Fruit fly (Drosophila melanogaster) Kc167 (cell line): ENCODE measurements around the gene Ca-Ma2d.

ENCODE experiments used
- Myc ChIP-seq: fragments of >200 bp; optimal IDR thresholded peaks from 2 replicates; lab custom pipeline; 2017; ENCODE audit warnings: missing external identifiers
- Sin3A ChIP-seq: fragments of >200 bp; optimal IDR thresholded peaks from 2 replicates; lab custom pipeline; 2018; ENCODE audit warnings: missing external identifiers
- h ChIP-seq: fragments of >200 bp; optimal IDR thresholded peaks from 3 replicates; lab custom pipeline; 2018; ENCODE audit warnings: missing external identifiers
- insv ChIP-seq: fragments of >200 bp; optimal IDR thresholded peaks from 3 replicates; lab custom pipeline; 2018; ENCODE audit warnings: missing external identifiers
- psq ChIP-seq: fragments of >200 bp; optimal IDR thresholded peaks from 2 replicates; lab custom pipeline; 2017; ENCODE audit warnings: missing external identifiers
- ttk ChIP-seq: sonication (Bioruptor generic); optimal IDR thresholded peaks from 2 replicates; lab custom pipeline; 2017; ENCODE audit warnings: missing external identifiers

The Ca-Ma2d gene

dm6 chr2L:16275177-16275808 lies 44.0 kb downstream of the Ca-Ma2d start:
- no peak for TF ChIP-seq Myc (lab: Kevin White, UChicago)
- no peak for TF ChIP-seq psq (lab: Kevin White, UChicago)
- no peak for TF ChIP-seq insv (lab: Kevin White, UChicago)
- TF ChIP-seq Sin3A, result no peak
- no peak for TF ChIP-seq ttk (lab: Kevin White, UChicago)
- TF ChIP-seq h (lab: Kevin White, UChicago), result no peak

- TF ChIP-seq psq (lab: Kevin White, UChicago), result no peak
- no peak for TF ChIP-seq Sin3A
- TF ChIP-seq h (lab: Kevin White, UChicago), result no peak
- TF ChIP-seq insv (lab: Kevin White, UChicago), result no peak
- no peak for TF ChIP-seq Myc (lab: Kevin White, UChicago)
- no peak for TF ChIP-seq ttk (lab: Kevin White, UChicago)
These were observed 44.5 kb downstream of the Ca-Ma2d start for dm6 chr2L:16275809-16276178.

- TF ChIP-seq h (lab: Kevin White, UChicago), result no peak
- TF ChIP-seq psq (lab: Kevin White, UChicago), result no peak
- no peak for TF ChIP-seq Sin3A
- TF ChIP-seq ttk (lab: Kevin White, UChicago), result no peak
- no peak for TF ChIP-seq Myc (lab: Kevin White, UChicago)
- no peak for TF ChIP-seq insv (lab: Kevin White, UChicago)
These were observed 45.5 kb downstream of the Ca-Ma2d start for dm6 chr2L:16276820-16277219.

- TF ChIP-seq insv (lab: Kevin White, UChicago) (no peak), h (lab: Kevin White, UChicago) (no peak), Sin3A (no peak), psq (lab: Kevin White, UChicago) (no peak), ttk (lab: Kevin White, UChicago) (no peak), Myc (lab: Kevin White, UChicago) (no peak)
These were observed 46.6 kb downstream of the Ca-Ma2d start for dm6 chr2L:16277922-16278321.

dm6 chr2L:16278842-16279241 lies 47.6 kb downstream of the Ca-Ma2d start:
- TF ChIP-seq h (lab: Kevin White, UChicago) (no peak), ttk (lab: Kevin White, UChicago) (no peak), Myc (lab: Kevin White, UChicago) (no peak), insv (lab: Kevin White, UChicago) (no peak), Sin3A (no peak), psq (lab: Kevin White, UChicago) (no peak)

dm6 chr2L:16279774-16280252 lies 48.5 kb downstream of the Ca-Ma2d start:
- TF ChIP-seq ttk (lab: Kevin White, UChicago) (no peak), Myc (lab: Kevin White, UChicago) (no peak), psq (lab: Kevin White, UChicago) (no peak), h (lab: Kevin White, UChicago) (no peak), Sin3A (no peak), insv (lab: Kevin White, UChicago) (no peak)

- TF ChIP-seq Sin3A (no peak), h (lab: Kevin White, UChicago) (no peak), ttk (lab: Kevin White, UChicago) (no peak), insv (lab: Kevin White, UChicago) (no peak), psq (lab: Kevin White, UChicago) (no peak), Myc (lab: Kevin White, UChicago) (no peak)
These were observed 50.3 kb downstream of the Ca-Ma2d start for dm6 chr2L:16281419-16282076.

dm6 chr2L:16282077-16282471 lies 50.8 kb downstream of the Ca-Ma2d start:
- TF ChIP-seq Sin3A, result no peak
- TF ChIP-seq psq (lab: Kevin White, UChicago), result no peak
- no peak for TF ChIP-seq Myc (lab: Kevin White, UChicago)
- TF ChIP-seq ttk (lab: Kevin White, UChicago), result no peak
- TF ChIP-seq h (lab: Kevin White, UChicago), result no peak
- TF ChIP-seq insv (lab: Kevin White, UChicago), result no peak

- TF ChIP-seq h (lab: Kevin White, UChicago) (no peak), insv (lab: Kevin White, UChicago) (no peak), Myc (lab: Kevin White, UChicago) (no peak), psq (lab: Kevin White, UChicago) (no peak), Sin3A (no peak), ttk (lab: Kevin White, UChicago) (no peak)
These were observed 51.6 kb downstream of the Ca-Ma2d start for dm6 chr2L:16282856-16283255.

- TF ChIP-seq psq (lab: Kevin White, UChicago) (no peak), h (lab: Kevin White, UChicago) (no peak), insv (lab: Kevin White, UChicago) (no peak), ttk (lab: Kevin White, UChicago) (no peak), Sin3A (no peak), Myc (lab: Kevin White, UChicago) (no peak)
These were observed 53.3 kb downstream of the Ca-Ma2d start for dm6 chr2L:16284306-16285299.
